Worm (Caenorhabditis elegans): Measurements from ENCODE around the gene aat-8.

The aat-8 gene

ce11 chrIV:3875260-3875659 lies 10.4 kb upstream of the aat-8 start (continued):
- TF ChIP-seq mxl-3 (GFP tag; optimal IDR thresholded peaks at IDR 0.05) (no peak), mdl-1 (tag; optimal IDR thresholded peaks at IDR 0.05) (peak in 1 of 2 experiments; percentile 44), fos-1 (tag; optimal IDR thresholded peaks at IDR 0.05) (no peak), ceh-28 (tag; optimal IDR thresholded peaks at IDR 0.05) (no peak), mes-2 (tag; optimal IDR thresholded peaks at IDR 0.05; ENCODE audit: poor library complexity, severe bottlenecking) (peak; percentile 57), snpc-1.2 (GFP tag; IDR thresholded peaks at IDR 0.05) (no peak), nhr-25 (tag; optimal IDR thresholded peaks at IDR 0.05; ENCODE audit: borderline replicate concordance, insufficient read depth) (no peak), cey-2 (tag; optimal IDR thresholded peaks at IDR 0.05; ENCODE audit: borderline replicate concordance, insufficient read depth) (no peak), D1046.2 (GFP tag; IDR thresholded peaks at IDR 0.05) (no peak), rbr-2 (tag; optimal IDR thresholded peaks at IDR 0.05) (peak; percentile 17), zfp-3 (GFP tag; conservative IDR thresholded peaks at IDR 0.05) (no peak), nhr-41 (GFP tag; IDR thresholded peaks at IDR 0.05) (no peak), aha-1 (tag) (no peak), Y75B8A.6 (GFP tag; IDR thresholded peaks at IDR 0.05) (no peak), nhr-10 (tag; optimal IDR thresholded peaks at IDR 0.05) (no peak), hif-1 (tag; optimal IDR thresholded peaks at IDR 0.05) (peak in 1 of 2 experiments; percentile 41), madf-9 (GFP tag; conservative IDR thresholded peaks at IDR 0.05) (no peak), saeg-2 (GFP tag; IDR thresholded peaks at IDR 0.05) (no peak), F44E2.7 (GFP tag; IDR thresholded peaks at IDR 0.05) (no peak), Y5F2A.4 (GFP tag; optimal IDR thresholded peaks at IDR 0.05) (no peak), mep-1 (tag; optimal IDR thresholded peaks at IDR 0.05) (peak; percentile 68), nhr-102 (tag; optimal IDR thresholded peaks at IDR 0.05) (no peak), T20F7.1 (GFP tag; optimal IDR thresholded peaks at IDR 0.05) (no peak), ceh-62 (tag; optimal IDR thresholded peaks at IDR 0.05) (no peak), hlh-11 (tag; optimal IDR thresholded peaks at IDR 0.05) (peak; percentile 73), ceh-82 (tag; optimal IDR thresholded peaks at IDR 0.05) (no peak), daf-12 (tag; optimal IDR thresholded peaks at IDR 0.05) (no peak), ztf-11 (tag; optimal IDR thresholded peaks at IDR 0.05) (no peak), zip-2 (tag; optimal IDR thresholded peaks at IDR 0.05) (no peak), ZK546.5 (tag; optimal IDR thresholded peaks at IDR 0.05) (no peak), lin-13 (GFP tag; optimal IDR thresholded peaks at IDR 0.05) (peak; percentile 42), lin-39 (tag; optimal IDR thresholded peaks at IDR 0.05) (no peak), dmd-8 (GFP tag; IDR thresholded peaks at IDR 0.05) (no peak), hlh-30 (tag; optimal IDR thresholded peaks at IDR 0.05; ENCODE audit: insufficient read depth) (peak; percentile 73), nhr-28 (tag; optimal IDR thresholded peaks at IDR 0.05) (peak; percentile 7), nhr-48 (tag; optimal IDR thresholded peaks at IDR 0.05) (peak; percentile 22), zip-11 (GFP tag; IDR thresholded peaks at IDR 0.05) (no peak)

ce11 chrIV:3874417-3874816 lies 9.6 kb upstream of the aat-8 start:
- TF ChIP-seq T26A8.4 (GFP tag; IDR thresholded peaks at IDR 0.05) (0 out of 2 replicates have a peak, but pooled peaks have one; percentile 34), ceh-82 (tag; optimal IDR thresholded peaks at IDR 0.05) (no peak), lin-1 (GFP tag; IDR thresholded peaks at IDR 0.05) (no peak), unc-62 (GFP tag; optimal IDR thresholded peaks at IDR 0.05 in 1 of 2) (no peak), unc-62 (tag; optimal IDR thresholded peaks at IDR 0.05) (no peak), nhr-76 (tag; optimal IDR thresholded peaks at IDR 0.05) (no peak), mdt-29 (GFP tag; IDR thresholded peaks at IDR 0.05) (no peak), ama-1 (optimal IDR thresholded peaks at IDR 0.05) (peak; percentile 97), ztf-11 (tag; optimal IDR thresholded peaks at IDR 0.05) (no peak), mxl-2 (GFP tag; conservative IDR thresholded peaks at IDR 0.05) (no peak), hmg-1.1 (GFP tag; IDR thresholded peaks at IDR 0.05) (0 out of 2 replicates have a peak, but pooled peaks have one; percentile 27), snpc-1.2 (GFP tag; IDR thresholded peaks at IDR 0.05) (no peak), egl-27 (tag; optimal IDR thresholded peaks at IDR 0.05) (no peak), nhr-77 (tag; optimal IDR thresholded peaks at IDR 0.05) (peak; percentile 55), zfp-3 (GFP tag; conservative IDR thresholded peaks at IDR 0.05) (no peak), php-3 (GFP tag; IDR thresholded peaks at IDR 0.05) (no peak), daf-16 (GFP tag; optimal IDR thresholded peaks at IDR 0.05) (no peak), daf-16 (tag; optimal IDR thresholded peaks at IDR 0.05) (peak; percentile 1), F37D6.2 (tag; optimal IDR thresholded peaks at IDR 0.05) (no peak), egl-43 (GFP tag; IDR thresholded peaks at IDR 0.05) (no peak), hlh-30 (tag; optimal IDR thresholded peaks at IDR 0.05; ENCODE audit: insufficient read depth) (peak; percentile 28), cey-2 (tag; optimal IDR thresholded peaks at IDR 0.05; ENCODE audit: borderline replicate concordance, insufficient read depth) (no peak)
